Fruit fly (Drosophila melanogaster): ENCODE data around the gene CG9525.

The CG9525 gene

dm6 chr2L:8997285-8997684 lies 35.1 kb upstream of the CG9525 start, which contains the start of the genes alien and CG18661 (continued):
- TF ChIP-seq Aef1 (GFP tag; IDR thresholded peaks at IDR 0.05) (peak; percentile 98), nmo (GFP tag; optimal IDR thresholded peaks at IDR 0.05) (peak; percentile 82), crc (GFP tag; optimal IDR thresholded peaks at IDR 0.05) (peak; percentile 89), danr (GFP tag; IDR thresholded peaks at IDR 0.05) (peak; percentile 91), CG1832 (GFP tag; optimal IDR thresholded peaks at IDR 0.05) (no peak), NFAT (GFP tag; IDR thresholded peaks at IDR 0.05) (peak; percentile 92), CG9817 (tag; optimal IDR thresholded peaks at IDR 0.05) (peak; percentile 85), Dref (GFP tag; IDR thresholded peaks at IDR 0.05) (peak; percentile 74), Sox102F (GFP tag; optimal IDR thresholded peaks at IDR 0.05) (peak; percentile 94), fd3F (GFP tag; optimal IDR thresholded peaks at IDR 0.05) (peak; percentile 44), CG34224 (GFP tag; IDR thresholded peaks at IDR 0.05; ENCODE audit: partially characterized antibody) (no peak), CG4730 (GFP tag; IDR thresholded peaks at IDR 0.05) (peak; percentile 83), unpg (GFP tag; optimal IDR thresholded peaks at IDR 0.05) (peak; percentile 70), ERR (GFP tag; optimal IDR thresholded peaks at IDR 0.05) (peak; percentile 62), CG34376 (GFP tag; optimal IDR thresholded peaks at IDR 0.05) (peak; percentile 4), knrl (GFP tag; IDR thresholded peaks at IDR 0.05; ENCODE audit: partially characterized antibody) (peak; percentile 78), CG4424 (GFP tag; optimal IDR thresholded peaks at IDR 0.05) (peak; percentile 75), CG17359 (tag; optimal IDR thresholded peaks at IDR 0.05) (peak; percentile 57), fd64A (GFP tag; optimal IDR thresholded peaks at IDR 0.05) (no peak), CG10979 (tag; optimal IDR thresholded peaks at IDR 0.05) (peak; percentile 79), tio (GFP tag; optimal IDR thresholded peaks at IDR 0.05) (peak; percentile 36), B-H1 (GFP tag; IDR thresholded peaks at IDR 0.05) (peak; percentile 84), Awh (GFP tag; IDR thresholded peaks at IDR 0.05) (peak; percentile 69), CG3847 (GFP tag; IDR thresholded peaks at IDR 0.05) (peak; percentile 98), NC2β (GFP tag; optimal IDR thresholded peaks at IDR 0.05) (peak; percentile 70), tna (GFP tag; IDR thresholded peaks at IDR 0.05; ENCODE audit: partially characterized antibody) (no peak), zfh1 (GFP tag; IDR thresholded peaks at IDR 0.05) (peak; percentile 88), CG8290 (GFP tag; optimal IDR thresholded peaks at IDR 0.05) (peak; percentile 89), CG8290 (tag; optimal IDR thresholded peaks at IDR 0.05) (peak in 1 of 2 experiments; percentile 90), Fer2 (tag; optimal IDR thresholded peaks at IDR 0.05) (peak; percentile 43), grau (tag; optimal IDR thresholded peaks at IDR 0.05) (peak; percentile 65), CG2199 (GFP tag; IDR thresholded peaks at IDR 0.05) (peak; percentile 80; the same call in 2 of the 3 replicates), CG6791 (GFP tag; IDR thresholded peaks at IDR 0.05; ENCODE audit: partially characterized antibody) (no peak), gce (GFP tag; IDR thresholded peaks at IDR 0.05) (peak; percentile 58; the same call in 2 of the 3 replicates)

- no peak for TF ChIP-seq CG10543 (GFP tag; optimal IDR thresholded peaks at IDR 0.05)
- no peak for TF ChIP-seq CG8359 (GFP tag; optimal IDR thresholded peaks at IDR 0.05; ENCODE audit: borderline replicate concordance)
- no peak for TF ChIP-seq MTF-1 (GFP tag; optimal IDR thresholded peaks at IDR 0.05; ENCODE audit: borderline replicate concordance)
- no peak for TF ChIP-seq stc (GFP tag; IDR thresholded peaks at IDR 0.05)
- TF ChIP-seq ham (GFP tag; IDR thresholded peaks at IDR 0.05) = no peak
- TF ChIP-seq grn (GFP tag; optimal IDR thresholded peaks at IDR 0.05) = peak; percentile 89
- peak; percentile 24 for TF ChIP-seq mirr (GFP tag; optimal IDR thresholded peaks at IDR 0.05)
- peak; percentile 67 for TF ChIP-seq sd (tag; optimal IDR thresholded peaks at IDR 0.05)
- no peak for TF ChIP-seq Hsf (GFP tag; optimal IDR thresholded peaks at IDR 0.05)
- TF ChIP-seq Stat92E (GFP tag; optimal IDR thresholded peaks at IDR 0.05) = no peak
- TF ChIP-seq repo (GFP tag; optimal IDR thresholded peaks at IDR 0.05) = no peak
- TF ChIP-seq sug (tag; optimal IDR thresholded peaks at IDR 0.05) = peak; percentile 98
- no peak for TF ChIP-seq az2 (GFP tag; optimal IDR thresholded peaks at IDR 0.05)
- no peak for TF ChIP-seq stwl (tag; optimal IDR thresholded peaks at IDR 0.05)
- no peak for TF ChIP-seq fru (optimal IDR thresholded peaks at IDR 0.05)
- no peak for TF ChIP-seq CG14014 (GFP tag; IDR thresholded peaks at IDR 0.05)
- no peak for TF ChIP-seq CG2875 (GFP tag; optimal IDR thresholded peaks at IDR 0.05)
Measured at dm6 chr2L:8993650-8994441, 31.7 kb upstream of the CG9525 start, which contains the start of gene CG17906. Gene CG17906 (plus strand): TSS chr2L:8994391.

All from whole organism, embryonic.